Worm (Caenorhabditis elegans): ENCODE data around the gene spot-1.

spot-1 gene

DNA sequence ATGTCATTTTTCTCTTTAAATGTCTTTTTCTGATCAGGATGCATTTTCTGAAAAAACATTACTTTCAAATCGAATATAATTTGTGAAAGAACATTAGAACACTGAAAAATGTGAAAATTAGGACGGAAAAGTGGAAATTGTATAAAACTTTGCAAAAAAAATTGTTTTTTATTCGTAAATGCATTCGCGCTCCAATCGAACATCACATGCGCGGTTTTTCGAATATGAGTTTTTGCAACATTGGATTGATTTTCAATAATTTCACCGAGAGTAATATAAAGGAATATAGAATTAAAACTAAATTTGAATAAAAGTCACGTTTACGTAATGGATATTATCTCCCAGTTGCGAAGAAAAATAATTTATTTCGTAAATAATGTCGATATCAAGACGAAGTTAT, at the start of gene spot-1, which contains the start of gene B0361.11:
TSS of gene spot-1 (minus strand) at position 47 of the 400 bp plus-strand sequence.
TSS of gene B0361.11 (plus strand) at position 372 of the 400 bp plus-strand sequence.
- no peak for TF ChIP-seq daf-12 (tag; optimal IDR thresholded peaks at IDR 0.05)
- peak; percentile 63 for TF ChIP-seq mes-2 (tag; optimal IDR thresholded peaks at IDR 0.05; ENCODE audit: poor library complexity, severe bottlenecking)
- no peak for TF ChIP-seq daf-19 (GFP tag; conservative IDR thresholded peaks at IDR 0.05)
- no peak for TF ChIP-seq mdt-29 (GFP tag; IDR thresholded peaks at IDR 0.05)
- no peak for TF ChIP-seq nhr-11 (tag; optimal IDR thresholded peaks at IDR 0.05)
- TF ChIP-seq dpl-1 (GFP tag; optimal IDR thresholded peaks at IDR 0.05): peak; percentile 96
- TF ChIP-seq rbr-2 (tag; optimal IDR thresholded peaks at IDR 0.05): no peak
- peak; percentile 33 for TF ChIP-seq mep-1 (tag; optimal IDR thresholded peaks at IDR 0.05)
- peak in 1 of 2 experiments; percentile 30 for TF ChIP-seq unc-62 (GFP tag; optimal IDR thresholded peaks at IDR 0.05 in 1 of 2)
- TF ChIP-seq unc-62 (tag; optimal IDR thresholded peaks at IDR 0.05): no peak
- peak; percentile 20 for TF ChIP-seq nhr-28 (tag; optimal IDR thresholded peaks at IDR 0.05)
- no peak for TF ChIP-seq Y75B8A.6 (GFP tag; IDR thresholded peaks at IDR 0.05)
- no peak for TF ChIP-seq spr-1 (tag; optimal IDR thresholded peaks at IDR 0.05)
- no peak for TF ChIP-seq aly-2 (tag; optimal IDR thresholded peaks at IDR 0.05)
- peak; percentile 56 for TF ChIP-seq T20F7.1 (GFP tag; optimal IDR thresholded peaks at IDR 0.05)
- no peak for TF ChIP-seq duxl-1 (tag; optimal IDR thresholded peaks at IDR 0.05; ENCODE audit: poor library complexity)
- no peak for TF ChIP-seq lin-15B (tag; optimal IDR thresholded peaks at IDR 0.05)
- no peak for TF ChIP-seq ceh-44 (GFP tag; IDR thresholded peaks at IDR 0.05)
- TF ChIP-seq daf-16 (GFP tag; optimal IDR thresholded peaks at IDR 0.05): no peak
- TF ChIP-seq daf-16 (tag; optimal IDR thresholded peaks at IDR 0.05): peak; percentile 28
- TF ChIP-seq Y105C5A.15 (GFP tag; IDR thresholded peaks at IDR 0.05): no peak
- no peak for TF ChIP-seq lin-29 (GFP tag; IDR thresholded peaks at IDR 0.05)
- TF ChIP-seq mxl-3 (GFP tag; optimal IDR thresholded peaks at IDR 0.05): no peak
- no peak for TF ChIP-seq ZK337.2 (GFP tag; IDR thresholded peaks at IDR 0.05)
- peak; percentile 52 for TF ChIP-seq dve-1 (tag; optimal IDR thresholded peaks at IDR 0.05; ENCODE audit: insufficient read depth)
- TF ChIP-seq zfp-3 (GFP tag; conservative IDR thresholded peaks at IDR 0.05): no peak
- TF ChIP-seq hmg-1.1 (GFP tag; IDR thresholded peaks at IDR 0.05): 0 out of 2 replicates have a peak, but pooled peaks have one; percentile 9
- no peak for TF ChIP-seq egl-27 (tag; optimal IDR thresholded peaks at IDR 0.05)
- no peak for TF ChIP-seq daf-8 (GFP tag; IDR thresholded peaks at IDR 0.05)
- TF ChIP-seq lsy-2 (tag; optimal IDR thresholded peaks at IDR 0.05): peak in 1 of 2 experiments; percentile 78
- TF ChIP-seq dmd-6 (GFP tag; IDR thresholded peaks at IDR 0.05): no peak
- TF ChIP-seq ztf-7 (tag; optimal IDR thresholded peaks at IDR 0.05): no peak
- TF ChIP-seq nhr-10 (tag; optimal IDR thresholded peaks at IDR 0.05): no peak
- TF ChIP-seq nhr-6 (tag; optimal IDR thresholded peaks at IDR 0.05): peak; percentile 81
- TF ChIP-seq lin-38 (GFP tag; IDR thresholded peaks at IDR 0.05): peak; percentile 93
- no peak for TF ChIP-seq attf-4 (tag; optimal IDR thresholded peaks at IDR 0.05)
- TF ChIP-seq F49E8.2 (tag; optimal IDR thresholded peaks at IDR 0.05; ENCODE audit: borderline replicate concordance): no peak
- no peak for TF ChIP-seq ceh-28 (tag; optimal IDR thresholded peaks at IDR 0.05)
- no peak for TF ChIP-seq ceh-32 (tag; optimal IDR thresholded peaks at IDR 0.05; ENCODE audit: poor library complexity)
- TF ChIP-seq lin-13 (GFP tag; optimal IDR thresholded peaks at IDR 0.05): no peak
- TF ChIP-seq snpc-1.2 (GFP tag; IDR thresholded peaks at IDR 0.05): no peak
- TF ChIP-seq Y5F2A.4 (GFP tag; optimal IDR thresholded peaks at IDR 0.05): no peak
- no peak for TF ChIP-seq T26A8.4 (GFP tag; IDR thresholded peaks at IDR 0.05)
- TF ChIP-seq pqm-1 (tag; optimal IDR thresholded peaks at IDR 0.05): no peak
- no peak for TF ChIP-seq gei-8 (GFP tag; optimal IDR thresholded peaks at IDR 0.05)
- no peak for TF ChIP-seq Y48G9A.11 (GFP tag; IDR thresholded peaks at IDR 0.05)
- no peak for TF ChIP-seq lin-39 (tag; optimal IDR thresholded peaks at IDR 0.05)
- no peak for TF ChIP-seq snpc-4 (tag; optimal IDR thresholded peaks at IDR 0.05)
- TF ChIP-seq php-3 (GFP tag; IDR thresholded peaks at IDR 0.05): no peak
- no peak for TF ChIP-seq zfp-2 (tag; optimal IDR thresholded peaks at IDR 0.05)
- TF ChIP-seq set-16 (GFP tag; IDR thresholded peaks at IDR 0.05): no peak
- no peak for TF ChIP-seq ZK546.5 (tag; optimal IDR thresholded peaks at IDR 0.05)
- no peak for TF ChIP-seq egl-43 (GFP tag; IDR thresholded peaks at IDR 0.05)
